Worm (Caenorhabditis elegans) whole organism, early embryonic: ENCODE data around the gene F16B4.6.

ENCODE experiments used
- B0310.2 ChIP-seq: sonication (generic microtip); optimal IDR thresholded peaks from 2 replicates; lab custom pipeline; 2016; ENCODE audit warnings: mild to moderate bottlenecking, missing genetic modification characterization, missing compliant biosample characterization
- F13C5.2 ChIP-seq: sonication (generic microtip); optimal IDR thresholded peaks from 2 replicates; lab custom pipeline; 2017; ENCODE audit warnings: mild to moderate bottlenecking, missing genetic modification characterization, inconsistent platforms, missing compliant biosample characterization
- aly-1 ChIP-seq: sonication (generic microtip); optimal IDR thresholded peaks from 2 replicates; lab custom pipeline; 2016; ENCODE audit warnings: missing genetic modification characterization, missing compliant biosample characterization
- ama-1 ChIP-seq: fragments of 150-350 bp; optimal IDR thresholded peaks from 2 replicates; lab custom pipeline; 2014
- ceh-13 ChIP-seq: fragments of 200-800 bp; sonication (Bioruptor generic); optimal IDR thresholded peaks from 2 replicates; lab custom pipeline; 2018; ENCODE audit warnings: mild to moderate bottlenecking, missing genetic modification characterization, missing compliant biosample characterization
- ceh-36 ChIP-seq: sonication (generic microtip); optimal IDR thresholded peaks from 2 replicates; lab custom pipeline; 2016; ENCODE audit warnings: missing genetic modification characterization, inconsistent platforms, missing compliant biosample characterization
- ets-7 ChIP-seq: sonication (generic microtip); optimal IDR thresholded peaks from 2 replicates; lab custom pipeline; 2016; ENCODE audit warnings: missing genotype, missing genetic modification characterization, missing compliant biosample characterization
- flt-1 ChIP-seq: fragments of 200-800 bp; sonication (Bioruptor generic); IDR thresholded peaks from 2 replicates; pipeline ENCODE4 v1.3.6; 2022; ENCODE audit warnings: missing genetic modification characterization, missing compliant biosample characterization
- hmbx-1 ChIP-seq: sonication (generic microtip); optimal IDR thresholded peaks from 2 replicates; lab custom pipeline; 2016; ENCODE audit warnings: mild to moderate bottlenecking, missing genetic modification characterization, missing compliant biosample characterization
- hmg-4 ChIP-seq: fragments of 200-800 bp; sonication (Bioruptor generic); optimal IDR thresholded peaks from 2 replicates; lab custom pipeline; 2018; ENCODE audit warnings: mild to moderate bottlenecking, missing genetic modification characterization, missing compliant biosample characterization
- hnd-1 ChIP-seq: sonication (generic microtip); optimal IDR thresholded peaks from 2 replicates; lab custom pipeline; 2016; ENCODE audit warnings: missing genetic modification characterization, missing compliant biosample characterization
- pes-1 ChIP-seq: fragments of 200-800 bp; sonication (Bioruptor generic); IDR thresholded peaks from 2 replicates; pipeline ENCODE4 v1.3.6; 2022; ENCODE audit warnings: missing genetic modification reagents, missing genetic modification characterization, missing compliant biosample characterization
- scrt-1 ChIP-seq: fragments of 200-800 bp; sonication (Bioruptor generic); IDR thresholded peaks from 2 replicates; pipeline ENCODE4 v1.3.6; 2022; ENCODE audit warnings: missing genetic modification characterization, missing compliant biosample characterization
- sea-1 ChIP-seq: fragments of 200-800 bp; sonication (Bioruptor generic); conservative IDR thresholded peaks from 2 replicates; pipeline ENCODE4 v1.3.6; 2022; ENCODE audit warnings: missing genetic modification characterization, missing compliant biosample characterization
- tbx-11 ChIP-seq: fragments of 200-800 bp; sonication (Bioruptor generic); IDR thresholded peaks from 2 replicates; pipeline ENCODE4 v1.3.6; 2022; ENCODE audit warnings: missing genetic modification characterization, missing compliant biosample characterization
- tbx-37 ChIP-seq: fragments of 200-800 bp; sonication (Bioruptor generic); conservative IDR thresholded peaks from 2 replicates; pipeline ENCODE4 v1.3.6; 2022; ENCODE audit warnings: missing genetic modification reagents, missing genetic modification characterization, missing compliant biosample characterization
- tra-4 ChIP-seq: sonication (generic microtip); optimal IDR thresholded peaks from 2 replicates; lab custom pipeline; 2017; ENCODE audit warnings: missing genetic modification characterization, missing compliant biosample characterization

F16B4.6 gene

ce11 chrV:1577092-1577709 is 9.8 kb upstream of the F16B4.6 start:
- TF ChIP-seq hmbx-1 (tag; lab: Kevin White, UChicago) (no peak), F13C5.2 (tag; lab: Kevin White, UChicago) (no peak), B0310.2 (tag; lab: Kevin White, UChicago) (no peak), hmg-4 (peak; percentile 30), tbx-11 (no peak), ceh-36 (tag; lab: Kevin White, UChicago) (no peak), sea-1 (GFP tag; lab: Robert Waterston, UW) (no peak), flt-1 (GFP tag; lab: Robert Waterston, UW) (0 out of 2 replicates have a peak, but pooled peaks have one; percentile 21), pes-1 (peak; percentile 11; the same call in 1 of the 2 replicates), scrt-1 (GFP tag; lab: Robert Waterston, UW) (no peak), tbx-37 (GFP tag; lab: Robert Waterston, UW) (no peak)

- peak; percentile 58 for TF ChIP-seq hmg-4
- 0 out of 2 replicates have a peak, but pooled peaks have one; percentile 56 for TF ChIP-seq scrt-1 (GFP tag; lab: Robert Waterston, UW)
- no peak for TF ChIP-seq tra-4 (tag; lab: Kevin White, UChicago)
Measured at ce11 chrV:1578572-1579230, 8.3 kb upstream of the F16B4.6 start.

ce11 chrV:1579790-1580189 is 7.2 kb upstream of the F16B4.6 start:
- no peak for TF ChIP-seq ama-1
- TF ChIP-seq tra-4 (tag; lab: Kevin White, UChicago): no peak
- no peak for TF ChIP-seq ets-7 (tag; lab: Kevin White, UChicago)
- TF ChIP-seq tbx-37 (GFP tag; lab: Robert Waterston, UW): no peak
- TF ChIP-seq B0310.2 (tag; lab: Kevin White, UChicago): no peak
- no peak for TF ChIP-seq pes-1
- TF ChIP-seq ceh-36 (tag; lab: Kevin White, UChicago): no peak
- TF ChIP-seq tbx-11: no peak
- no peak for TF ChIP-seq hmg-4
- TF ChIP-seq sea-1 (GFP tag; lab: Robert Waterston, UW): no peak
- no peak for TF ChIP-seq hnd-1 (tag; lab: Kevin White, UChicago)
- no peak for TF ChIP-seq scrt-1 (GFP tag; lab: Robert Waterston, UW)
- TF ChIP-seq aly-1 (tag; lab: Kevin White, UChicago): no peak
- no peak for TF ChIP-seq flt-1 (GFP tag; lab: Robert Waterston, UW)
- TF ChIP-seq ceh-13 (GFP tag; lab: Kevin White, UChicago): no peak

- TF ChIP-seq aly-1 (tag; lab: Kevin White, UChicago): no peak
Measured at ce11 chrV:1583242-1583641, 3.8 kb upstream of the F16B4.6 start.

- peak; percentile 27 for TF ChIP-seq ceh-36 (tag; lab: Kevin White, UChicago)
- TF ChIP-seq tra-4 (tag; lab: Kevin White, UChicago): peak; percentile 31
- TF ChIP-seq ceh-13 (GFP tag; lab: Kevin White, UChicago): no peak
- TF ChIP-seq pes-1: no peak
- peak; percentile 25 for TF ChIP-seq hmg-4
Measured at ce11 chrV:1585411-1585810, 1.6 kb upstream of the F16B4.6 start, which contains the start of gene F16B4.7. Gene F16B4.7, plus strand, starts transcription at chrV:1585711.

- TF ChIP-seq scrt-1 (GFP tag; lab: Robert Waterston, UW): no peak
- TF ChIP-seq F13C5.2 (tag; lab: Kevin White, UChicago): no peak
Measured at ce11 chrV:1588128-1588527, 1.1 kb downstream of the F16B4.6 start, which contains the start of gene F16B4.5. Gene F16B4.5, plus strand, starts transcription at chrV:1588428.

- TF ChIP-seq hnd-1 (tag; lab: Kevin White, UChicago): no peak
- TF ChIP-seq aly-1 (tag; lab: Kevin White, UChicago): no peak
- no peak for TF ChIP-seq tbx-11
- TF ChIP-seq pes-1: no peak
- TF ChIP-seq F13C5.2 (tag; lab: Kevin White, UChicago): no peak
- TF ChIP-seq ets-7 (tag; lab: Kevin White, UChicago): no peak
- TF ChIP-seq B0310.2 (tag; lab: Kevin White, UChicago): no peak
- no peak for TF ChIP-seq flt-1 (GFP tag; lab: Robert Waterston, UW)
- TF ChIP-seq tra-4 (tag; lab: Kevin White, UChicago): no peak
- no peak for TF ChIP-seq hmg-4
- TF ChIP-seq ama-1: no peak
- no peak for TF ChIP-seq tbx-37 (GFP tag; lab: Robert Waterston, UW)
- no peak for TF ChIP-seq hmbx-1 (tag; lab: Kevin White, UChicago)
- no peak for TF ChIP-seq ceh-36 (tag; lab: Kevin White, UChicago)
- TF ChIP-seq ceh-13 (GFP tag; lab: Kevin White, UChicago): no peak
- no peak for TF ChIP-seq scrt-1 (GFP tag; lab: Robert Waterston, UW)
Measured at ce11 chrV:1593799-1594420, 6.9 kb downstream of the F16B4.6 start, which contains the start of gene F16B4.4. Gene F16B4.4, plus strand, starts transcription at chrV:1594019.
